Worm (Caenorhabditis elegans): ENCODE results near the gene mff-1.

The mff-1 gene

DNA sequence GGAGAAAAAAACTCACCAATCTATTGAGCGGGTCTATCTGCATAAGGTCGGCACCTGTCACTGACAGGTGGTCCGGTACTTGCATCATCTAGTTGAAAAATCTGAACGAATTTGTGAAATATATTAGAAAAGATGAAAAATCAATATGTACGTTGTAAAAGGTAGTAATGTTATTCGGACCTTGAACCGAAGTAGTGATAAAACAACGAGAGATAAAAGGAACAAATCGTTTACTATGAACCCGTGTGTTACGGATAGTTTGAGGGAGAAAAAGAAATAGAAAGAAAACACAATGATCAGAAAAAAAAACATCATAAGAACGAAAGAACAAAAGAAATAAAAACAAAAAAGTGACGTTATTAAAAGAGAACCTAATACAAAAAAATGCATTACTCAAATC is at the start of gene mff-1:
Gene mff-1 (minus strand): TSS at position 101 of the 400 bp plus-strand sequence.
- TF ChIP-seq hnd-1 (tag; optimal IDR thresholded peaks at IDR 0.05) (no peak), sea-1 (GFP tag; conservative IDR thresholded peaks at IDR 0.05) (no peak), F13C5.2 (tag; optimal IDR thresholded peaks at IDR 0.05) (no peak), ama-1 (optimal IDR thresholded peaks at IDR 0.05) (no peak), ets-7 (tag; optimal IDR thresholded peaks at IDR 0.05) (no peak), aly-1 (tag; optimal IDR thresholded peaks at IDR 0.05) (no peak), ceh-13 (GFP tag; optimal IDR thresholded peaks at IDR 0.05) (no peak), hmg-4 (GFP tag; optimal IDR thresholded peaks at IDR 0.05) (no peak), scrt-1 (GFP tag; IDR thresholded peaks at IDR 0.05) (no peak), pes-1 (GFP tag; IDR thresholded peaks at IDR 0.05) (no peak), B0310.2 (tag; optimal IDR thresholded peaks at IDR 0.05) (no peak), tbx-11 (GFP tag; IDR thresholded peaks at IDR 0.05) (no peak), ceh-36 (tag; optimal IDR thresholded peaks at IDR 0.05) (no peak), tbx-37 (GFP tag; conservative IDR thresholded peaks at IDR 0.05) (no peak), flt-1 (GFP tag; IDR thresholded peaks at IDR 0.05) (no peak), tra-4 (tag; optimal IDR thresholded peaks at IDR 0.05) (no peak), hmbx-1 (tag; optimal IDR thresholded peaks at IDR 0.05) (no peak)

DNA sequence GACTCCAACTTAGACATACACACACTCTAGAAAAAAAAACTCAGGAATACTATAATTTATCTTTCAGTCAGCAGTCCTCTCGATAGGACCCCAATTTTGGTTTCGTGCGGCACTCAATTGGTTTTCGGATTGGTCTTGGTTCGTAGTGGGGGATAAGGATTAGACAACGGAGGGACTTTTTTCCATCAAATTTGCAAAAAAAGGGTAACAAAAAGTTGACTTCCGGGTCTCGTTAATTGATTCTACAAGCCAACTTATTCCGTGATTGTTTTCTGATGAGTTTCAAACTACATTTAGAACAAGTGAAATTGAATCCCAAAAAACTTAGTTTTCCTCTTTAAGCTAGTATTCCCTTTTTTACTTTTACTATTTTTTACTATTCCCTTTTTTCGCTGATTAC is 47.3 kb upstream of the mff-1 start:
- TF ChIP-seq hnd-1 (tag; optimal IDR thresholded peaks at IDR 0.05): no peak
- TF ChIP-seq hmbx-1 (tag; optimal IDR thresholded peaks at IDR 0.05): no peak
- TF ChIP-seq ceh-36 (tag; optimal IDR thresholded peaks at IDR 0.05): no peak
- TF ChIP-seq scrt-1 (GFP tag; IDR thresholded peaks at IDR 0.05): no peak
- TF ChIP-seq aly-1 (tag; optimal IDR thresholded peaks at IDR 0.05): no peak
- no peak for TF ChIP-seq tbx-37 (GFP tag; conservative IDR thresholded peaks at IDR 0.05)
- TF ChIP-seq pes-1 (GFP tag; IDR thresholded peaks at IDR 0.05): no peak
- TF ChIP-seq sea-1 (GFP tag; conservative IDR thresholded peaks at IDR 0.05): no peak
- TF ChIP-seq hmg-4 (GFP tag; optimal IDR thresholded peaks at IDR 0.05): no peak
- TF ChIP-seq ama-1 (optimal IDR thresholded peaks at IDR 0.05): no peak
- no peak for TF ChIP-seq ceh-13 (GFP tag; optimal IDR thresholded peaks at IDR 0.05)
- TF ChIP-seq F13C5.2 (tag; optimal IDR thresholded peaks at IDR 0.05): no peak
- TF ChIP-seq tra-4 (tag; optimal IDR thresholded peaks at IDR 0.05): no peak
- TF ChIP-seq flt-1 (GFP tag; IDR thresholded peaks at IDR 0.05): no peak

DNA sequence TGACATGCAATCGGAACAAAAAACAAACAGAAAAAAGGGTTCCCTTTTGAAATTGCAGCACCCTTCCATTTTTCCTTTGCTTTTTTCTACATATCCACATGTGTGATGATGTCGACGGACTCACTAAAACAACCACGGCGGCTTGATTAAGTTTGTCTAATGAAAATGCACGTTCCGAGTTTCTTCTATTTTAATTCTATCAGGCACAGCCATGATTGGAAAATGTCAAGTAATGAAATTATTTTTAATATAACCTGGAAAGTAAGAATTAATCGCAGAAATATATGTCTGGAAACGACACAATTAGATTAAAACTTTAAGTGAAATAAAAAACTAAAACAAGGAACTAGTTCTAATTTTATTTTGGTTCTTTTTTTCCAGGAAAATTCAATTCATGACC is 46.8 kb upstream of the mff-1 start:
- TF ChIP-seq sea-1 (GFP tag; conservative IDR thresholded peaks at IDR 0.05) (no peak), tbx-11 (GFP tag; IDR thresholded peaks at IDR 0.05) (no peak), ama-1 (optimal IDR thresholded peaks at IDR 0.05) (no peak), tbx-37 (GFP tag; conservative IDR thresholded peaks at IDR 0.05) (no peak), hnd-1 (tag; optimal IDR thresholded peaks at IDR 0.05) (no peak), tra-4 (tag; optimal IDR thresholded peaks at IDR 0.05) (no peak), ceh-36 (tag; optimal IDR thresholded peaks at IDR 0.05) (no peak), hmg-4 (GFP tag; optimal IDR thresholded peaks at IDR 0.05) (no peak), B0310.2 (tag; optimal IDR thresholded peaks at IDR 0.05) (no peak), pes-1 (GFP tag; IDR thresholded peaks at IDR 0.05) (no peak), ets-7 (tag; optimal IDR thresholded peaks at IDR 0.05) (no peak), F13C5.2 (tag; optimal IDR thresholded peaks at IDR 0.05) (no peak), flt-1 (GFP tag; IDR thresholded peaks at IDR 0.05) (no peak), hmbx-1 (tag; optimal IDR thresholded peaks at IDR 0.05) (no peak)

DNA sequence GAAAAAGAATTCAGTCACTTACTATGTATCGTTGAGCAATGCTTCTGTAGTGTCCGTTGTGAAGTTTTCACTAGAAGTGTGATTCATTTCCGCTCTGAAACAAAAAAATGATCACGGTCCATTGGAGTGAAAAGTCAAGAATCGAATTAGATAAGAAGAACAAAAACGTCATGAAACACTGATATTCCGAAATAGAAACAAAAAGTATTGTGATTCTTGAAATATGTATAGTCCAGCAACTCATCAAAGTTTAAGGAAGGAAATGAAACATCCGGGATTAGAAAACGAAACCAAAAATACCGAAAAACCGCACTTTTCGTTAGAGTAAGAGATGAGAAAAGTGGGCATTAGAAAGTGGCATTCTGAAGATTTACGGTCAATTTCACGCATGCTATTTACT is 45.6 kb upstream of the mff-1 start, which contains the start of gene npr-10:
Gene npr-10 (minus strand): TSS at position 101 of the 400 bp plus-strand sequence.
- TF ChIP-seq ceh-36 (tag; optimal IDR thresholded peaks at IDR 0.05) (no peak), hmbx-1 (tag; optimal IDR thresholded peaks at IDR 0.05) (no peak), hmg-4 (GFP tag; optimal IDR thresholded peaks at IDR 0.05) (no peak), flt-1 (GFP tag; IDR thresholded peaks at IDR 0.05) (no peak), ama-1 (optimal IDR thresholded peaks at IDR 0.05) (no peak), ets-7 (tag; optimal IDR thresholded peaks at IDR 0.05) (no peak), sea-1 (GFP tag; conservative IDR thresholded peaks at IDR 0.05) (no peak), aly-1 (tag; optimal IDR thresholded peaks at IDR 0.05) (no peak), tra-4 (tag; optimal IDR thresholded peaks at IDR 0.05) (no peak), pes-1 (GFP tag; IDR thresholded peaks at IDR 0.05) (no peak)

- TF ChIP-seq ets-7 (tag; optimal IDR thresholded peaks at IDR 0.05) (no peak), pes-1 (GFP tag; IDR thresholded peaks at IDR 0.05) (no peak), ama-1 (optimal IDR thresholded peaks at IDR 0.05) (no peak), scrt-1 (GFP tag; IDR thresholded peaks at IDR 0.05) (no peak), F13C5.2 (tag; optimal IDR thresholded peaks at IDR 0.05) (no peak), tbx-11 (GFP tag; IDR thresholded peaks at IDR 0.05) (no peak), hmbx-1 (tag; optimal IDR thresholded peaks at IDR 0.05) (no peak), flt-1 (GFP tag; IDR thresholded peaks at IDR 0.05) (no peak), ceh-13 (GFP tag; optimal IDR thresholded peaks at IDR 0.05) (no peak), hmg-4 (GFP tag; optimal IDR thresholded peaks at IDR 0.05) (no peak), sea-1 (GFP tag; conservative IDR thresholded peaks at IDR 0.05) (no peak), B0310.2 (tag; optimal IDR thresholded peaks at IDR 0.05) (no peak), hnd-1 (tag; optimal IDR thresholded peaks at IDR 0.05) (no peak), tbx-37 (GFP tag; conservative IDR thresholded peaks at IDR 0.05) (no peak), tra-4 (tag; optimal IDR thresholded peaks at IDR 0.05) (no peak), aly-1 (tag; optimal IDR thresholded peaks at IDR 0.05) (no peak), ceh-36 (tag; optimal IDR thresholded peaks at IDR 0.05) (no peak)
Observed at ce11 chrX:13021446-13021845, 34.4 kb upstream of the mff-1 start.

- TF ChIP-seq B0310.2 (tag; optimal IDR thresholded peaks at IDR 0.05): no peak
- TF ChIP-seq sea-1 (GFP tag; conservative IDR thresholded peaks at IDR 0.05): no peak
- no peak for TF ChIP-seq ama-1 (optimal IDR thresholded peaks at IDR 0.05)
- no peak for TF ChIP-seq hnd-1 (tag; optimal IDR thresholded peaks at IDR 0.05)
- no peak for TF ChIP-seq ceh-13 (GFP tag; optimal IDR thresholded peaks at IDR 0.05)
- TF ChIP-seq F13C5.2 (tag; optimal IDR thresholded peaks at IDR 0.05): no peak
- TF ChIP-seq tra-4 (tag; optimal IDR thresholded peaks at IDR 0.05): no peak
- TF ChIP-seq tbx-11 (GFP tag; IDR thresholded peaks at IDR 0.05): no peak
- TF ChIP-seq ceh-36 (tag; optimal IDR thresholded peaks at IDR 0.05): no peak
- TF ChIP-seq hmbx-1 (tag; optimal IDR thresholded peaks at IDR 0.05): no peak
- no peak for TF ChIP-seq pes-1 (GFP tag; IDR thresholded peaks at IDR 0.05)
Observed at ce11 chrX:13016290-13016689, 29.3 kb upstream of the mff-1 start.

DNA sequence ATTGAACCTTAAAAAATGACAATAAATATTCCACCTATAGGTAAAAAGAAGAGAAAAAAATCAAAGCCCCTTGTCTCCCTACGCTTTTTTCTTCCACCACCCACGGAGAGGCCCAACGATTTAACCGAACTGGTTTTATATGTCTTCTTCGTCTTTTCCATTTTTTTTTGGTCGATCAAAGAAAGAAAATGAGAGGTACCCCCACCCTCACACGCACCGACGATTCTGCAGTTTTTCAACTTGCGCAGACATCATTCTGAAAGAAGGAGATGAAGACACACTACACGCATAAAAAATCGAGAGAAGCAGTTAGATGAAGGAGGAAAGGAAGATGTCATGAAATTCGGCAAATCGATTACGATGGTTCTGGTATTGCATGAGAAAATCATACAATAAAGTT is 27.3 kb upstream of the mff-1 start:
- no peak for TF ChIP-seq aly-1 (tag; optimal IDR thresholded peaks at IDR 0.05)
- no peak for TF ChIP-seq ets-7 (tag; optimal IDR thresholded peaks at IDR 0.05)
- TF ChIP-seq hmbx-1 (tag; optimal IDR thresholded peaks at IDR 0.05): no peak
- TF ChIP-seq F13C5.2 (tag; optimal IDR thresholded peaks at IDR 0.05): no peak
- TF ChIP-seq scrt-1 (GFP tag; IDR thresholded peaks at IDR 0.05): no peak
- no peak for TF ChIP-seq hnd-1 (tag; optimal IDR thresholded peaks at IDR 0.05)
- no peak for TF ChIP-seq tbx-11 (GFP tag; IDR thresholded peaks at IDR 0.05)
- TF ChIP-seq sea-1 (GFP tag; conservative IDR thresholded peaks at IDR 0.05): no peak
- no peak for TF ChIP-seq ceh-36 (tag; optimal IDR thresholded peaks at IDR 0.05)
- TF ChIP-seq ceh-13 (GFP tag; optimal IDR thresholded peaks at IDR 0.05): no peak
- TF ChIP-seq pes-1 (GFP tag; IDR thresholded peaks at IDR 0.05): no peak
- no peak for TF ChIP-seq tbx-37 (GFP tag; conservative IDR thresholded peaks at IDR 0.05)
- TF ChIP-seq tra-4 (tag; optimal IDR thresholded peaks at IDR 0.05): no peak
- TF ChIP-seq B0310.2 (tag; optimal IDR thresholded peaks at IDR 0.05): no peak
- no peak for TF ChIP-seq hmg-4 (GFP tag; optimal IDR thresholded peaks at IDR 0.05)
- no peak for TF ChIP-seq ama-1 (optimal IDR thresholded peaks at IDR 0.05)
- no peak for TF ChIP-seq flt-1 (GFP tag; IDR thresholded peaks at IDR 0.05)

All from whole organism, early embryonic.